Worm (Caenorhabditis elegans) whole organism, young adult: ENCODE results near the gene T12E12.6.

Experiments used
- B0261.1 ChIP-seq: sonication (generic microtip); optimal IDR thresholded peaks from 2 replicates; lab custom pipeline; 2016; ENCODE audit warnings: mild to moderate bottlenecking, missing genetic modification characterization, moderate library complexity, missing compliant biosample characterization
- B0336.3 ChIP-seq: fragments of 200-800 bp; sonication (Bioruptor generic); IDR thresholded peaks from 2 replicates; pipeline ENCODE4 v1.3.6; 2022; ENCODE audit warnings: missing genetic modification characterization, missing compliant biosample characterization
- C17E4.6 ChIP-seq: fragments of 200-800 bp; sonication (Bioruptor generic); IDR thresholded peaks from 2 replicates; pipeline ENCODE4 v1.3.6; 2022; ENCODE audit warnings: missing genetic modification reagents, missing genetic modification characterization, missing compliant biosample characterization
- F10E7.11 ChIP-seq: sonication (generic microtip); optimal IDR thresholded peaks from 2 replicates; lab custom pipeline; 2017; ENCODE audit warnings: mild to moderate bottlenecking, missing genetic modification characterization, moderate library complexity, missing compliant biosample characterization
- F22D6.2 ChIP-seq: sonication (generic microtip); optimal IDR thresholded peaks from 2 replicates; lab custom pipeline; 2016; ENCODE audit warnings: mild to moderate bottlenecking, missing genetic modification characterization, missing compliant biosample characterization
- F52B5.7 ChIP-seq: sonication (generic microtip); optimal IDR thresholded peaks from 2 replicates; lab custom pipeline; 2016; ENCODE audit warnings: mild to moderate bottlenecking, missing genetic modification characterization, missing compliant biosample characterization
- F57A8.1 ChIP-seq: fragments of 200-800 bp; sonication (Bioruptor generic); optimal IDR thresholded peaks from 2 replicates; lab custom pipeline; 2018; ENCODE audit warnings: mild to moderate bottlenecking, missing genetic modification characterization, moderate library complexity, missing compliant biosample characterization
- K12H6.12 ChIP-seq: fragments of 200-800 bp; sonication (Bioruptor generic); optimal IDR thresholded peaks from 2 replicates; lab custom pipeline; 2018; ENCODE audit warnings: mild to moderate bottlenecking, missing genetic modification characterization, missing compliant biosample characterization
- T07F8.4 ChIP-seq: sonication (generic microtip); optimal IDR thresholded peaks from 2 replicates; lab custom pipeline; 2016; ENCODE audit warnings: mild to moderate bottlenecking, missing genetic modification characterization, moderate library complexity, missing compliant biosample characterization
- T26A5.8 ChIP-seq: sonication (generic microtip); optimal IDR thresholded peaks from 2 replicates; lab custom pipeline; 2016; ENCODE audit warnings: missing genetic modification characterization, missing compliant biosample characterization
- Y53F4B.3 ChIP-seq: fragments of 200-800 bp; sonication (Bioruptor generic); IDR thresholded peaks from 2 replicates; pipeline ENCODE4 v1.3.6; 2022; ENCODE audit warnings: missing genetic modification reagents, missing genetic modification characterization, missing compliant biosample characterization
- Y56A3A.18 ChIP-seq: fragments of 200-800 bp; sonication (Bioruptor generic); IDR thresholded peaks from 2 replicates; pipeline ENCODE4 v1.3.6; 2022; ENCODE audit warnings: missing genetic modification reagents, missing genetic modification characterization, missing compliant biosample characterization
- Y79H2A.3 ChIP-seq: fragments of 200-800 bp; sonication (Bioruptor generic); conservative IDR thresholded peaks from 2 replicates; pipeline ENCODE4 v1.3.6; 2022; ENCODE audit warnings: missing genetic modification reagents, missing genetic modification characterization, missing compliant biosample characterization
- Y95B8A.8 ChIP-seq: fragments of 200-800 bp; sonication (Bioruptor generic); IDR thresholded peaks from 2 replicates; pipeline ENCODE4 v1.3.6; 2022; ENCODE audit warnings: missing genetic modification reagents, missing genetic modification characterization, missing compliant biosample characterization
- attf-5 ChIP-seq: fragments of 200-800 bp; sonication (Bioruptor generic); optimal IDR thresholded peaks from 2 replicates; lab custom pipeline; 2018; ENCODE audit warnings: mild to moderate bottlenecking, missing genetic modification characterization, missing compliant biosample characterization
- bed-2 ChIP-seq: fragments of 200-800 bp; sonication (Bioruptor generic); IDR thresholded peaks from 2 replicates; pipeline ENCODE4 v1.3.6; 2022; ENCODE audit warnings: missing genetic modification reagents, missing genetic modification characterization, missing compliant biosample characterization
- cebp-1 ChIP-seq, 2 experiments: fragments of 200-800 bp in 1 of 2; sonication (Bioruptor generic) in 1 of 2; sonication (generic microtip) in 1 of 2; IDR thresholded peaks in 1 of 2; optimal IDR thresholded peaks in 1 of 2; 2 replicates each; pipeline versions ENCODE4 v1.3.6 to Lab custom; 2017 to 2022; ENCODE audit warnings: missing compliant biosample characterization in 2 of 2, missing genetic modification characterization in 2 of 2, mild to moderate bottlenecking in 1 of 2, missing genetic modification reagents in 1 of 2, moderate library complexity in 1 of 2
- cebp-2 ChIP-seq: fragments of 200-800 bp; sonication (Bioruptor generic); IDR thresholded peaks from 2 replicates; pipeline ENCODE4 v1.3.6; 2022; ENCODE audit warnings: missing genetic modification characterization, missing compliant biosample characterization
- ceh-27 ChIP-seq: fragments of 200-800 bp; sonication (Bioruptor generic); optimal IDR thresholded peaks from 2 replicates; lab custom pipeline; 2018; ENCODE audit warnings: mild to moderate bottlenecking, missing genetic modification characterization, moderate library complexity, missing compliant biosample characterization
- ceh-91 ChIP-seq: fragments of 200-800 bp; sonication (Bioruptor generic); IDR thresholded peaks from 2 replicates; pipeline ENCODE4 v1.3.6; 2022; ENCODE audit warnings: missing genetic modification reagents, missing genetic modification characterization, missing compliant biosample characterization
- die-1 ChIP-seq: sonication (generic microtip); optimal IDR thresholded peaks from 2 replicates; lab custom pipeline; 2016; ENCODE audit warnings: missing genotype, mild to moderate bottlenecking, missing genetic modification characterization, missing compliant biosample characterization
- dox-1 ChIP-seq: fragments of 200-800 bp; sonication (Bioruptor generic); IDR thresholded peaks from 2 replicates; pipeline ENCODE4 v1.3.6; 2022; ENCODE audit warnings: missing genetic modification reagents, missing genetic modification characterization, missing compliant biosample characterization
- egrh-3 ChIP-seq: fragments of 200-800 bp; sonication (Bioruptor generic); IDR thresholded peaks from 2 replicates; pipeline ENCODE4 v1.3.6; 2022; ENCODE audit warnings: missing genetic modification reagents, missing genetic modification characterization, missing compliant biosample characterization
- ekl-4 ChIP-seq: fragments of 200-800 bp; sonication (Bioruptor generic); IDR thresholded peaks from 2 replicates; pipeline ENCODE4 v1.3.6; 2022; ENCODE audit warnings: missing genetic modification reagents, missing genetic modification characterization, missing compliant biosample characterization
- ets-4 ChIP-seq: fragments of 200-800 bp; sonication (Bioruptor generic); optimal IDR thresholded peaks from 2 replicates; lab custom pipeline; 2018; ENCODE audit warnings: mild to moderate bottlenecking, missing genetic modification characterization, missing compliant biosample characterization
- hlh-12 ChIP-seq: sonication (generic microtip); optimal IDR thresholded peaks from 2 replicates; lab custom pipeline; 2016; ENCODE audit warnings: missing genetic modification characterization, missing compliant biosample characterization
- hmg-1.2 ChIP-seq: fragments of 200-800 bp; sonication (Bioruptor generic); IDR thresholded peaks from 2 replicates; pipeline ENCODE4 v1.3.6; 2022; ENCODE audit warnings: missing genetic modification reagents, missing genetic modification characterization, missing compliant biosample characterization
- let-526 ChIP-seq: fragments of 200-800 bp; sonication (Bioruptor generic); IDR thresholded peaks from 2 replicates; pipeline ENCODE4 v1.3.6; 2022; ENCODE audit warnings: missing genetic modification reagents, missing genetic modification characterization, missing compliant biosample characterization
- let-607 ChIP-seq, 2 experiments: fragments of 200-800 bp in 1 of 2; sonication (Bioruptor generic) in 1 of 2; sonication (generic microtip) in 1 of 2; optimal IDR thresholded peaks; 2 replicates each; lab custom pipeline; 2016 to 2018; ENCODE audit warnings: mild to moderate bottlenecking in 2 of 2, missing compliant biosample characterization in 2 of 2, missing genetic modification characterization in 2 of 2, moderate library complexity in 2 of 2, missing genotype in 1 of 2
- lin-40 ChIP-seq: sonication (generic microtip); optimal IDR thresholded peaks from 2 replicates; lab custom pipeline; 2016; ENCODE audit warnings: missing genetic modification characterization, mild to moderate bottlenecking, missing compliant biosample characterization, missing genotype, missing genetic modification reagents
- lsy-27 ChIP-seq: sonication (generic microtip); optimal IDR thresholded peaks from 2 replicates; lab custom pipeline; 2017; ENCODE audit warnings: missing genetic modification characterization, mild to moderate bottlenecking, missing compliant biosample characterization, antibody characterized with exemption, missing genotype, borderline replicate concordance; ENCODE audit not compliant: insufficient read depth
- madf-10 ChIP-seq: sonication (generic microtip); optimal IDR thresholded peaks from 2 replicates; lab custom pipeline; 2016; ENCODE audit warnings: mild to moderate bottlenecking, missing genetic modification characterization, missing compliant biosample characterization
- mcd-1 ChIP-seq: fragments of 200-800 bp; sonication (Bioruptor generic); IDR thresholded peaks from 2 replicates; pipeline ENCODE4 v1.3.6; 2022; ENCODE audit warnings: missing genetic modification reagents, missing genetic modification characterization, missing compliant biosample characterization
- nfya-1 ChIP-seq: sonication (generic microtip); optimal IDR thresholded peaks from 2 replicates; lab custom pipeline; 2017; ENCODE audit warnings: antibody characterized with exemption, missing compliant biosample characterization, missing genetic modification characterization, borderline replicate concordance; ENCODE audit not compliant: insufficient read depth
- nhr-80 ChIP-seq: sonication (generic microtip); optimal IDR thresholded peaks from 2 replicates; lab custom pipeline; 2016; ENCODE audit warnings: missing genetic modification characterization, missing compliant biosample characterization
- rcor-1 ChIP-seq: fragments of 200-800 bp; sonication (Bioruptor generic); IDR thresholded peaks from 2 replicates; pipeline ENCODE4 v1.3.6; 2022; ENCODE audit warnings: missing genetic modification reagents, missing genetic modification characterization, missing compliant biosample characterization
- rec-8 ChIP-seq, 2 experiments: sonication (generic microtip); optimal IDR thresholded peaks; 2 replicates each; lab custom pipeline; 2016; ENCODE audit warnings: mild to moderate bottlenecking in 2 of 2, missing genetic modification characterization in 2 of 2, missing genetic modification reagents in 2 of 2, missing genotype in 2 of 2, missing biosample characterization in 1 of 2, missing compliant biosample characterization in 1 of 2, moderate library complexity in 1 of 2
- repo-1 ChIP-seq: sonication (generic microtip); optimal IDR thresholded peaks from 2 replicates; lab custom pipeline; 2017; ENCODE audit warnings: mild to moderate bottlenecking, missing genetic modification characterization, missing compliant biosample characterization
- snpc-4 ChIP-seq, 5 experiments: fragments of 150-350 bp in 1 of 5; sonication (generic microtip) in 4 of 5; optimal IDR thresholded peaks; 2 replicates each; lab custom pipeline; 2014 to 2018; ENCODE audit warnings: missing genetic modification characterization in 5 of 5, missing biosample characterization in 3 of 5, antibody characterized with exemption in 2 of 5, mild to moderate bottlenecking in 2 of 5, missing compliant biosample characterization in 2 of 5, missing genotype in 2 of 5, moderate library complexity in 2 of 5, missing genetic modification reagents in 1 of 5
- tbx-9 ChIP-seq: sonication (generic microtip); optimal IDR thresholded peaks from 2 replicates; lab custom pipeline; 2016; ENCODE audit warnings: borderline replicate concordance, missing genetic modification characterization, inconsistent platforms, missing compliant biosample characterization
- unc-62 ChIP-seq: fragments of 150-350 bp; optimal IDR thresholded peaks from 2 replicates; lab custom pipeline; 2014; ENCODE audit warnings: missing biosample characterization, missing genetic modification reagents, missing genetic modification characterization

T12E12.6 gene

ce11 chrIV:5574033-5574432 lies at the start of gene T12E12.6:
TSS of gene T12E12.6 (minus strand) at chrIV:5574133.
- TF ChIP-seq ceh-91 (GFP tag; lab: Robert Waterston, UW) (no peak), ceh-27 (GFP tag; lab: Kevin White, UChicago) (no peak), F10E7.11 (no peak), F22D6.2 (no peak), unc-62 (GFP tag; lab: Kevin White, UChicago) (no peak), Y79H2A.3 (GFP tag; lab: Robert Waterston, UW) (no peak), ekl-4 (GFP tag; lab: Robert Waterston, UW) (no peak)

- TF ChIP-seq cebp-2 (GFP tag; lab: Robert Waterston, UW) (no peak), mcd-1 (no peak), repo-1 (tag; lab: Kevin White, UChicago) (no peak), Y95B8A.8 (GFP tag; lab: Robert Waterston, UW) (no peak), rcor-1 (no peak), hlh-12 (no peak), T26A5.8 (tag; lab: Kevin White, UChicago) (no peak), tbx-9 (tag; lab: Kevin White, UChicago) (no peak), lsy-27 (tag; lab: Kevin White, UChicago) (no peak), cebp-1 (GFP tag; IDR thresholded peaks at IDR 0.05; lab: Robert Waterston, UW) (no peak), cebp-1 (tag; optimal IDR thresholded peaks at IDR 0.05; lab: Kevin White, UChicago) (no peak), bed-2 (GFP tag; lab: Robert Waterston, UW) (no peak), rec-8 (tag; optimal IDR thresholded peaks at IDR 0.05; lab: Kevin White, UChicago) (no peak), F57A8.1 (GFP tag; lab: Kevin White, UChicago) (no peak), B0336.3 (GFP tag; lab: Robert Waterston, UW) (no peak)
These were observed 49.8 kb upstream of the T12E12.6 start, which contains the start of gene srsx-15 for ce11 chrIV:5623718-5624117. TSS of gene srsx-15 (minus strand) at chrIV:5623818.

- TF ChIP-seq dox-1: no peak
- TF ChIP-seq T07F8.4 (tag; lab: Kevin White, UChicago): no peak
These were observed 45.7 kb upstream of the T12E12.6 start, which contains the start of gene srsx-16 for ce11 chrIV:5619643-5620042. TSS of gene srsx-16 (minus strand) at chrIV:5619743.

- TF ChIP-seq nhr-80 (tag; lab: Kevin White, UChicago): peak; percentile 89
- TF ChIP-seq B0261.1 (tag; lab: Kevin White, UChicago): no peak
These were observed 40.7 kb upstream of the T12E12.6 start, which contains the start of gene C39H7.4 for ce11 chrIV:5614558-5615026. TSS of gene C39H7.4 (minus strand) at chrIV:5614608.

ce11 chrIV:5607343-5607742 lies 33.4 kb upstream of the T12E12.6 start:
- 0 out of 2 replicates have a peak, but pooled peaks have one; percentile 7 for TF ChIP-seq egrh-3
- TF ChIP-seq snpc-4 (GFP tag; optimal IDR thresholded peaks at IDR 0.05; lab: Kevin White, UChicago): no peak
- TF ChIP-seq snpc-4 (tag; optimal IDR thresholded peaks at IDR 0.05; lab: Kevin White, UChicago): peak in 3 of 4 experiments; percentile 13 to 62 (median 31)
- TF ChIP-seq attf-5: peak; percentile 76
- TF ChIP-seq let-607 (tag; optimal IDR thresholded peaks at IDR 0.05; lab: Kevin White, UChicago): no peak
- peak; percentile 60 for TF ChIP-seq F52B5.7
- TF ChIP-seq die-1: no peak
- no peak for TF ChIP-seq C17E4.6 (GFP tag; lab: Robert Waterston, UW)
- TF ChIP-seq madf-10: peak; percentile 43
- TF ChIP-seq K12H6.12 (tag; lab: Kevin White, UChicago): peak; percentile 93
- peak; percentile 60; the same call in 1 of the 2 replicates for TF ChIP-seq let-526
- TF ChIP-seq ets-4: no peak
- TF ChIP-seq lin-40 (tag; lab: Kevin White, UChicago): peak; percentile 54
- TF ChIP-seq hmg-1.2 (GFP tag; lab: Robert Waterston, UW): peak; percentile 49; the same call in 1 of the 2 replicates
- no peak for TF ChIP-seq Y53F4B.3
- no peak for TF ChIP-seq Y56A3A.18 (GFP tag; lab: Robert Waterston, UW)
- TF ChIP-seq nfya-1 (tag; lab: Kevin White, UChicago): no peak
